Fruit fly (Drosophila melanogaster): ENCODE data around the gene gammaSnap2.

gammaSnap2 gene

dm6 chr3R:10084914-10085313 lies 36.3 kb downstream of the gammaSnap2 start (continued):
- TF ChIP-seq pum (GFP tag; optimal IDR thresholded peaks at IDR 0.05) (peak; percentile 21), CHES-1-like (GFP tag; optimal IDR thresholded peaks at IDR 0.05) (no peak), gem (tag; optimal IDR thresholded peaks at IDR 0.05) (peak; percentile 59), exex (tag; optimal IDR thresholded peaks at IDR 0.05) (no peak), CG11696 (GFP tag; IDR thresholded peaks at IDR 0.05) (no peak), ara (GFP tag; IDR thresholded peaks at IDR 0.05) (no peak), grn (GFP tag; optimal IDR thresholded peaks at IDR 0.05) (no peak), CG10267 (tag; optimal IDR thresholded peaks at IDR 0.05) (no peak), tx (GFP tag; optimal IDR thresholded peaks at IDR 0.05) (peak; percentile 2), her (GFP tag; optimal IDR thresholded peaks at IDR 0.05) (peak; percentile 7), Nf-YB (GFP tag; optimal IDR thresholded peaks at IDR 0.05) (no peak), CG4328 (GFP tag; optimal IDR thresholded peaks at IDR 0.05) (no peak), NC2β (GFP tag; optimal IDR thresholded peaks at IDR 0.05) (no peak), CG32767 (GFP tag; IDR thresholded peaks at IDR 0.05) (no peak), CG15601 (tag; optimal IDR thresholded peaks at IDR 0.05) (no peak), Hmx (GFP tag; optimal IDR thresholded peaks at IDR 0.05) (no peak), CG13424 (tag; optimal IDR thresholded peaks at IDR 0.05) (peak; percentile 14), gcm2 (GFP tag; optimal IDR thresholded peaks at IDR 0.05) (no peak), CG3065 (GFP tag; optimal IDR thresholded peaks at IDR 0.05) (no peak), ken (GFP tag; IDR thresholded peaks at IDR 0.05) (0 out of 3 replicates have a peak, but pooled peaks have one; percentile 53), Opbp (GFP tag; IDR thresholded peaks at IDR 0.05; ENCODE audit: partially characterized antibody) (no peak), CG10147 (GFP tag; optimal IDR thresholded peaks at IDR 0.05) (peak; percentile 66), Atf-2 (GFP tag; optimal IDR thresholded peaks at IDR 0.05) (no peak), zfh1 (GFP tag; IDR thresholded peaks at IDR 0.05) (0 out of 3 replicates have a peak, but pooled peaks have one; percentile 50), ato (GFP tag; IDR thresholded peaks at IDR 0.05; ENCODE audit: partially characterized antibody) (no peak), CG34224 (GFP tag; IDR thresholded peaks at IDR 0.05; ENCODE audit: partially characterized antibody) (no peak), CG2889 (GFP tag; IDR thresholded peaks at IDR 0.05) (no peak), emc (GFP tag; optimal IDR thresholded peaks at IDR 0.05) (no peak), dmrt11E (tag; optimal IDR thresholded peaks at IDR 0.05) (no peak), eyg (GFP tag; optimal IDR thresholded peaks at IDR 0.05) (peak; percentile 9), Hey (tag; optimal IDR thresholded peaks at IDR 0.05) (no peak), Myb (GFP tag; optimal IDR thresholded peaks at IDR 0.05) (peak; percentile 25), pros (GFP tag; optimal IDR thresholded peaks at IDR 0.05) (no peak), H2.0 (GFP tag; IDR thresholded peaks at IDR 0.05) (peak; percentile 61; the same call in 1 of the 2 replicates), scrt (GFP tag; optimal IDR thresholded peaks at IDR 0.05) (peak; percentile 51), cwo (GFP tag; optimal IDR thresholded peaks at IDR 0.05) (peak; percentile 68), CG15269 (tag; optimal IDR thresholded peaks at IDR 0.05) (peak; percentile 35), Gsc (GFP tag; IDR thresholded peaks at IDR 0.05) (no peak), unpg (GFP tag; optimal IDR thresholded peaks at IDR 0.05) (peak; percentile 24), crc (GFP tag; optimal IDR thresholded peaks at IDR 0.05) (no peak), CG7839 (tag; optimal IDR thresholded peaks at IDR 0.05) (peak; percentile 61), CG9727 (GFP tag; optimal IDR thresholded peaks at IDR 0.05) (peak; percentile 36), chn (GFP tag; optimal IDR thresholded peaks at IDR 0.05) (no peak), D (optimal IDR thresholded peaks at IDR 0.05) (no peak), D (GFP tag; optimal IDR thresholded peaks at IDR 0.05) (no peak), ssp (GFP tag; IDR thresholded peaks at IDR 0.05) (no peak), run (tag; optimal IDR thresholded peaks at IDR 0.05) (no peak), lab (GFP tag; optimal IDR thresholded peaks at IDR 0.05) (peak; percentile 82), MTF-1 (GFP tag; optimal IDR thresholded peaks at IDR 0.05; ENCODE audit: borderline replicate concordance) (no peak), CG11695 (GFP tag; IDR thresholded peaks at IDR 0.05) (no peak), CG9817 (tag; optimal IDR thresholded peaks at IDR 0.05) (peak; percentile 53)

All from whole organism, embryonic.